Worm (Caenorhabditis elegans) whole organism, L4 larva: ENCODE results near the gene EEED8.4.
A peak's percentile ranks its signal among the peaks of the same experiment; 100 is the strongest.

Experiments
- F44E2.7 ChIP-seq: fragments of 200-800 bp; sonication (Bioruptor generic); IDR thresholded peaks from 2 replicates; pipeline ENCODE4 v2.1.2; 2022; ENCODE audit warnings: missing genetic modification characterization, missing compliant biosample characterization
- F49E8.2 ChIP-seq: sonication (generic microtip); optimal IDR thresholded peaks from 2 replicates; lab custom pipeline; 2016; ENCODE audit warnings: missing compliant biosample characterization, mild to moderate bottlenecking, missing genetic modification characterization, borderline replicate concordance
- Y105C5A.15 ChIP-seq: fragments of 200-800 bp; sonication (Bioruptor generic); IDR thresholded peaks from 2 replicates; pipeline ENCODE4 v1.3.6; 2022; ENCODE audit warnings: missing genetic modification characterization, missing compliant biosample characterization
- Y48G9A.11 ChIP-seq: fragments of 200-800 bp; sonication (Bioruptor generic); IDR thresholded peaks from 2 replicates; pipeline ENCODE4 v1.3.6; 2022; ENCODE audit warnings: missing genetic modification reagents, missing genetic modification characterization, missing compliant biosample characterization
- ZK337.2 ChIP-seq: fragments of 200-800 bp; sonication (Bioruptor generic); IDR thresholded peaks from 2 replicates; pipeline ENCODE4 v1.3.6; 2022; ENCODE audit warnings: missing genetic modification reagents, missing genetic modification characterization, missing compliant biosample characterization
- aha-1 ChIP-seq: fragments of 150-350 bp; peaks from one replicate; lab custom pipeline; 2014; ENCODE audit warnings: missing biosample characterization, missing genetic modification characterization
- aly-2 ChIP-seq: sonication (generic microtip); optimal IDR thresholded peaks from 2 replicates; lab custom pipeline; 2018; ENCODE audit warnings: missing biosample characterization, missing genetic modification characterization
- arid-1 ChIP-seq: fragments of 200-800 bp; sonication (Bioruptor generic); conservative IDR thresholded peaks from 2 replicates; pipeline ENCODE4 v1.3.6; 2022; ENCODE audit warnings: missing genetic modification reagents, missing genetic modification characterization, missing compliant biosample characterization
- ceh-20 ChIP-seq: fragments of 200-800 bp; sonication (Bioruptor generic); IDR thresholded peaks from 2 replicates; pipeline ENCODE4 v1.3.6; 2022; ENCODE audit warnings: missing genetic modification reagents, missing genetic modification characterization, missing compliant biosample characterization
- ceh-28 ChIP-seq: fragments of 150-350 bp; optimal IDR thresholded peaks from 2 replicates; lab custom pipeline; 2014; ENCODE audit warnings: missing biosample characterization, missing genetic modification reagents, missing genetic modification characterization
- ceh-32 ChIP-seq: sonication (generic microtip); optimal IDR thresholded peaks from 2 replicates; lab custom pipeline; 2016; ENCODE audit warnings: mild to moderate bottlenecking, missing genetic modification characterization, missing compliant biosample characterization; ENCODE audit not compliant: poor library complexity
- ceh-82 ChIP-seq: sonication (generic microtip); optimal IDR thresholded peaks from 2 replicates; lab custom pipeline; 2017; ENCODE audit warnings: missing biosample characterization, missing genetic modification characterization
- ctbp-1 ChIP-seq: fragments of 200-800 bp; sonication (Bioruptor generic); IDR thresholded peaks from 2 replicates; pipeline ENCODE4 v1.3.6; 2022; ENCODE audit warnings: missing genetic modification reagents, missing genetic modification characterization, missing compliant biosample characterization
- daf-12 ChIP-seq: fragments of 150-350 bp; optimal IDR thresholded peaks from 2 replicates; lab custom pipeline; 2014; ENCODE audit warnings: missing biosample characterization, missing genetic modification reagents, missing genetic modification characterization
- daf-16 ChIP-seq, 3 experiments: sonication (generic microtip); optimal IDR thresholded peaks; 2 replicates each; lab custom pipeline; 2016 to 2017; ENCODE audit warnings: missing genetic modification characterization in 3 of 3, missing genetic modification reagents in 3 of 3, mild to moderate bottlenecking in 2 of 3, missing compliant biosample characterization in 2 of 3, missing biosample characterization in 1 of 3, moderate library complexity in 1 of 3
- duxl-1 ChIP-seq: sonication (generic microtip); optimal IDR thresholded peaks from 2 replicates; lab custom pipeline; 2016; ENCODE audit warnings: mild to moderate bottlenecking, missing genetic modification characterization, moderate library complexity, missing compliant biosample characterization; ENCODE audit not compliant: poor library complexity
- egl-27 ChIP-seq: sonication (generic microtip); optimal IDR thresholded peaks from 3 replicates; lab custom pipeline; 2017; ENCODE audit warnings: missing biosample characterization, missing genetic modification reagents, missing genetic modification characterization
- egl-43 ChIP-seq: fragments of 200-800 bp; sonication (Bioruptor generic); IDR thresholded peaks from 2 replicates; pipeline ENCODE4 v1.3.6; 2022; ENCODE audit warnings: missing genetic modification reagents, missing genetic modification characterization, missing compliant biosample characterization
- hlh-11 ChIP-seq: fragments of 200-800 bp; sonication (Bioruptor generic); optimal IDR thresholded peaks from 2 replicates; lab custom pipeline; 2018; ENCODE audit warnings: mild to moderate bottlenecking, missing genetic modification characterization, missing compliant biosample characterization
- hlh-30 ChIP-seq: sonication (generic microtip); optimal IDR thresholded peaks from 2 replicates; lab custom pipeline; 2017; ENCODE audit warnings: antibody characterized with exemption, mild to moderate bottlenecking, missing genetic modification characterization, missing compliant biosample characterization; ENCODE audit not compliant: insufficient read depth
- hmg-1.1 ChIP-seq: fragments of 200-800 bp; sonication (Bioruptor generic); IDR thresholded peaks from 2 replicates; pipeline ENCODE4 v1.3.6; 2022; ENCODE audit warnings: missing genetic modification reagents, missing genetic modification characterization, missing compliant biosample characterization
- lin-1 ChIP-seq: fragments of 200-800 bp; sonication (Bioruptor generic); IDR thresholded peaks from 2 replicates; pipeline ENCODE4 v1.3.6; 2022; ENCODE audit warnings: missing genetic modification reagents, missing genetic modification characterization, missing compliant biosample characterization
- lin-15B ChIP-seq: fragments of 150-350 bp; sonication (generic microtip); optimal IDR thresholded peaks from 3 replicates; lab custom pipeline; 2014; ENCODE audit warnings: missing biosample characterization, missing genetic modification characterization
- lin-29 ChIP-seq: fragments of 200-800 bp; sonication (Bioruptor generic); IDR thresholded peaks from 2 replicates; pipeline ENCODE4 v1.3.6; 2022; ENCODE audit warnings: missing genetic modification reagents, missing genetic modification characterization, missing compliant biosample characterization
- lin-38 ChIP-seq: fragments of 200-800 bp; sonication (Bioruptor generic); IDR thresholded peaks from 2 replicates; pipeline ENCODE4 v1.3.6; 2022; ENCODE audit warnings: missing genetic modification reagents, missing genetic modification characterization, missing compliant biosample characterization
- lin-39 ChIP-seq: fragments of 150-350 bp; optimal IDR thresholded peaks from 2 replicates; lab custom pipeline; 2014; ENCODE audit warnings: missing biosample characterization, missing genetic modification reagents, missing genetic modification characterization
- lsy-2 ChIP-seq, 2 experiments: fragments of 150-350 bp in 1 of 2; sonication (generic microtip) in 1 of 2; optimal IDR thresholded peaks; 2 replicates each; lab custom pipeline; 2014 to 2017; ENCODE audit warnings: missing biosample characterization in 2 of 2, missing genetic modification characterization in 2 of 2
- madf-9 ChIP-seq: fragments of 200-800 bp; sonication (Bioruptor generic); conservative IDR thresholded peaks from 2 replicates; pipeline ENCODE4 v1.3.6; 2022; ENCODE audit warnings: missing genetic modification reagents, missing genetic modification characterization, missing compliant biosample characterization
- mdt-29 ChIP-seq: fragments of 200-800 bp; sonication (Bioruptor generic); IDR thresholded peaks from 2 replicates; pipeline ENCODE4 v1.3.6; 2022; ENCODE audit warnings: missing genetic modification reagents, missing genetic modification characterization, missing compliant biosample characterization
- mes-2 ChIP-seq: sonication (generic microtip); optimal IDR thresholded peaks from 2 replicates; lab custom pipeline; 2016; ENCODE audit warnings: missing genotype, mild to moderate bottlenecking, missing genetic modification characterization, missing compliant biosample characterization; ENCODE audit not compliant: poor library complexity, severe bottlenecking
- mxl-3 ChIP-seq: fragments of 200-800 bp; sonication (Bioruptor generic); optimal IDR thresholded peaks from 2 replicates; lab custom pipeline; 2018; ENCODE audit warnings: mild to moderate bottlenecking, missing genetic modification characterization, missing compliant biosample characterization
- nhr-111 ChIP-seq: fragments of 200-800 bp; sonication (Bioruptor generic); optimal IDR thresholded peaks from 2 replicates; lab custom pipeline; 2018; ENCODE audit warnings: mild to moderate bottlenecking, missing genetic modification characterization, missing compliant biosample characterization
- nhr-28 ChIP-seq: fragments of 150-350 bp; optimal IDR thresholded peaks from 2 replicates; lab custom pipeline; 2014; ENCODE audit warnings: missing biosample characterization, missing genetic modification characterization
- nhr-48 ChIP-seq: sonication (generic microtip); optimal IDR thresholded peaks from 2 replicates; lab custom pipeline; 2016; ENCODE audit warnings: mild to moderate bottlenecking, missing genetic modification characterization, missing compliant biosample characterization
- nhr-6 ChIP-seq: fragments of 150-350 bp; optimal IDR thresholded peaks from 2 replicates; lab custom pipeline; 2014; ENCODE audit warnings: missing biosample characterization, missing genetic modification characterization
- php-3 ChIP-seq: fragments of 200-800 bp; sonication (Bioruptor generic); IDR thresholded peaks from 2 replicates; pipeline ENCODE4 v1.3.6; 2022; ENCODE audit warnings: missing genetic modification reagents, missing genetic modification characterization, missing compliant biosample characterization
- pqm-1 ChIP-seq: sonication (generic microtip); optimal IDR thresholded peaks from 2 replicates; lab custom pipeline; 2017; ENCODE audit warnings: missing biosample characterization, missing genetic modification characterization
- saeg-2 ChIP-seq: fragments of 200-800 bp; sonication (Bioruptor generic); IDR thresholded peaks from 2 replicates; pipeline ENCODE4 v1.3.6; 2022; ENCODE audit warnings: missing genetic modification reagents, missing genetic modification characterization, missing compliant biosample characterization
- sdz-12 ChIP-seq: fragments of 200-800 bp; sonication (Bioruptor generic); optimal IDR thresholded peaks from 2 replicates; lab custom pipeline; 2018; ENCODE audit warnings: mild to moderate bottlenecking, missing genetic modification characterization, missing compliant biosample characterization
- spr-1 ChIP-seq: sonication (generic microtip); optimal IDR thresholded peaks from 2 replicates; lab custom pipeline; 2016; ENCODE audit warnings: mild to moderate bottlenecking, missing genetic modification characterization, missing compliant biosample characterization
- spr-3 ChIP-seq: fragments of 200-800 bp; sonication (Bioruptor generic); optimal IDR thresholded peaks from 2 replicates; lab custom pipeline; 2018; ENCODE audit warnings: mild to moderate bottlenecking, missing genetic modification characterization, missing compliant biosample characterization
- unc-130 ChIP-seq: sonication (generic microtip); optimal IDR thresholded peaks from 2 replicates; lab custom pipeline; 2016; ENCODE audit warnings: missing genetic modification reagents, missing genetic modification characterization, missing compliant biosample characterization
- unc-62 ChIP-seq, 3 experiments: fragments of 150-350 bp in 1 of 3; sonication (generic microtip); optimal IDR thresholded peaks in 2 of 3; peaks in 1 of 3; 1 replicate in 1 of 3; 2 replicates in 2 of 3; lab custom pipeline; 2014 to 2017; ENCODE audit warnings: missing biosample characterization in 3 of 3, missing genetic modification characterization in 3 of 3, missing genetic modification reagents in 3 of 3, missing genotype in 1 of 3
- zfp-2 ChIP-seq: sonication (generic microtip); optimal IDR thresholded peaks from 2 replicates; lab custom pipeline; 2016; ENCODE audit warnings: mild to moderate bottlenecking, missing genetic modification characterization, missing compliant biosample characterization

Gene EEED8.4

ce11 chrII:5377467-5378238 is 31.5 kb upstream of the EEED8.4 start, which contains the start of gene prdx-2:
TSS of gene prdx-2 (plus strand) at chrII:5378195.
- TF ChIP-seq egl-27, result no peak
- TF ChIP-seq daf-12 (tag; lab: Kevin White, UChicago), result no peak
- no peak for TF ChIP-seq lin-29 (GFP tag; lab: Robert Waterston, UW)
- TF ChIP-seq ZK337.2 (GFP tag; lab: Robert Waterston, UW), result no peak
- TF ChIP-seq ceh-32, result no peak
- TF ChIP-seq hmg-1.1 (GFP tag; lab: Robert Waterston, UW), result 0 out of 2 replicates have a peak, but pooled peaks have one; percentile 30
- peak; percentile 58; the same call in 1 of the 2 replicates for TF ChIP-seq Y48G9A.11 (GFP tag; lab: Robert Waterston, UW)
- peak in 1 of 2 experiments; percentile 45 for TF ChIP-seq lsy-2 (tag; optimal IDR thresholded peaks at IDR 0.05; lab: Kevin White, UChicago)
- no peak for TF ChIP-seq daf-16 (GFP tag; optimal IDR thresholded peaks at IDR 0.05; lab: Kevin White, UChicago)
- TF ChIP-seq daf-16 (tag; optimal IDR thresholded peaks at IDR 0.05; lab: Kevin White, UChicago), result peak; percentile 32
- peak; percentile 22 for TF ChIP-seq aha-1 (tag; lab: Kevin White, UChicago)
- no peak for TF ChIP-seq php-3
- no peak for TF ChIP-seq zfp-2
- no peak for TF ChIP-seq hlh-11 (tag; lab: Kevin White, UChicago)
- TF ChIP-seq unc-130, result peak; percentile 56
- TF ChIP-seq unc-62 (GFP tag; optimal IDR thresholded peaks at IDR 0.05 in 1 of 2; lab: Kevin White, UChicago), result peak in 1 of 2 experiments; percentile 98
- TF ChIP-seq unc-62 (tag; optimal IDR thresholded peaks at IDR 0.05; lab: Kevin White, UChicago), result no peak
- no peak for TF ChIP-seq ceh-82 (tag; lab: Kevin White, UChicago)
- TF ChIP-seq arid-1 (GFP tag; lab: Robert Waterston, UW), result no peak
- peak; percentile 58; the same call in 1 of the 2 replicates for TF ChIP-seq lin-38 (GFP tag; lab: Robert Waterston, UW)
- TF ChIP-seq F49E8.2 (tag; lab: Kevin White, UChicago), result peak; percentile 18

- peak; percentile 50 for TF ChIP-seq hlh-30 (tag; lab: Kevin White, UChicago)
- no peak for TF ChIP-seq lin-1 (GFP tag; lab: Robert Waterston, UW)
- TF ChIP-seq mdt-29 (GFP tag; lab: Robert Waterston, UW), result no peak
- peak in 1 of 2 experiments; percentile 49 for TF ChIP-seq unc-62 (GFP tag; optimal IDR thresholded peaks at IDR 0.05 in 1 of 2; lab: Kevin White, UChicago)
- no peak for TF ChIP-seq unc-62 (tag; optimal IDR thresholded peaks at IDR 0.05; lab: Kevin White, UChicago)
- no peak for TF ChIP-seq F44E2.7 (GFP tag; lab: Robert Waterston, UW)
- no peak for TF ChIP-seq spr-3 (GFP tag; lab: Kevin White, UChicago)
- peak; percentile 44 for TF ChIP-seq nhr-28
- no peak for TF ChIP-seq ctbp-1 (GFP tag; lab: Robert Waterston, UW)
- no peak for TF ChIP-seq nhr-6 (tag; lab: Kevin White, UChicago)
- no peak for TF ChIP-seq ceh-28 (tag; lab: Kevin White, UChicago)
- no peak for TF ChIP-seq ceh-82 (tag; lab: Kevin White, UChicago)
- no peak for TF ChIP-seq hmg-1.1 (GFP tag; lab: Robert Waterston, UW)
- no peak for TF ChIP-seq mes-2 (tag; lab: Kevin White, UChicago)
- TF ChIP-seq ceh-20 (GFP tag; lab: Robert Waterston, UW), result no peak
- no peak for TF ChIP-seq mxl-3 (GFP tag; lab: Kevin White, UChicago)
- no peak for TF ChIP-seq nhr-48 (tag; lab: Kevin White, UChicago)
- peak in 1 of 2 experiments; percentile 11 for TF ChIP-seq lsy-2 (tag; optimal IDR thresholded peaks at IDR 0.05; lab: Kevin White, UChicago)
- no peak for TF ChIP-seq daf-16 (GFP tag; optimal IDR thresholded peaks at IDR 0.05; lab: Kevin White, UChicago)
- TF ChIP-seq daf-16 (tag; optimal IDR thresholded peaks at IDR 0.05; lab: Kevin White, UChicago), result no peak
- peak; percentile 1 for TF ChIP-seq hlh-11 (tag; lab: Kevin White, UChicago)
These were observed 30.9 kb upstream of the EEED8.4 start for ce11 chrII:5378239-5378521.

ce11 chrII:5379614-5380077 is 29.5 kb upstream of the EEED8.4 start, which contains the start of gene pkc-3:
TSS of gene pkc-3 (plus strand) at chrII:5380027.
- TF ChIP-seq aly-2 (tag; lab: Kevin White, UChicago) (no peak), lin-39 (tag; lab: Kevin White, UChicago) (no peak), pqm-1 (peak; percentile 71), saeg-2 (GFP tag; lab: Robert Waterston, UW) (no peak), lin-38 (GFP tag; lab: Robert Waterston, UW) (peak; percentile 79), spr-1 (tag; lab: Kevin White, UChicago) (peak; percentile 51), Y105C5A.15 (no peak), sdz-12 (GFP tag; lab: Kevin White, UChicago) (no peak), zfp-2 (no peak), nhr-111 (no peak), duxl-1 (tag; lab: Kevin White, UChicago) (peak; percentile 50), lin-15B (tag; lab: Kevin White, UChicago) (no peak), madf-9 (peak; percentile 35; the same call in 1 of the 2 replicates), egl-43 (GFP tag; lab: Robert Waterston, UW) (no peak)
